Worm (Caenorhabditis elegans): ENCODE results near the gene syx-5.

syx-5 gene

ce11 chrV:11764373-11764954 lies at the start of gene syx-5, which contains the start of gene F55A11.1 (continued):
- no peak for TF ChIP-seq tra-1 (GFP tag; IDR thresholded peaks at IDR 0.05)
- peak; percentile 86 for TF ChIP-seq hlh-11 (tag; optimal IDR thresholded peaks at IDR 0.05)
- peak; percentile 42 for TF ChIP-seq ceh-32 (tag; optimal IDR thresholded peaks at IDR 0.05; ENCODE audit: poor library complexity)
- TF ChIP-seq madf-9 (GFP tag; conservative IDR thresholded peaks at IDR 0.05) = no peak
- peak; percentile 75 for TF ChIP-seq F37D6.2 (tag; optimal IDR thresholded peaks at IDR 0.05)
- TF ChIP-seq lin-39 (tag; optimal IDR thresholded peaks at IDR 0.05) = no peak
- 0 out of 2 replicates have a peak, but pooled peaks have one; percentile 45 for TF ChIP-seq ceh-20 (GFP tag; IDR thresholded peaks at IDR 0.05)
- TF ChIP-seq set-16 (GFP tag; IDR thresholded peaks at IDR 0.05) = no peak
- peak; percentile 78 for TF ChIP-seq dmd-6 (GFP tag; IDR thresholded peaks at IDR 0.05)
- TF ChIP-seq nhr-77 (tag; optimal IDR thresholded peaks at IDR 0.05) = peak; percentile 46
- peak; percentile 83 for TF ChIP-seq ztf-7 (tag; optimal IDR thresholded peaks at IDR 0.05)
- peak; percentile 10 for TF ChIP-seq jun-1 (tag; optimal IDR thresholded peaks at IDR 0.05)
- TF ChIP-seq lsy-2 (tag; optimal IDR thresholded peaks at IDR 0.05) = peak; percentile 99 to 100
- TF ChIP-seq mxl-3 (GFP tag; optimal IDR thresholded peaks at IDR 0.05) = peak; percentile 97
- TF ChIP-seq ama-1 (optimal IDR thresholded peaks at IDR 0.05) = no peak
- TF ChIP-seq ces-1 (GFP tag; optimal IDR thresholded peaks at IDR 0.05) = peak; percentile 16
- peak; percentile 57 for TF ChIP-seq pha-4 (GFP tag; IDR thresholded peaks at IDR 0.05)
- no peak for TF ChIP-seq pha-4 (tag; optimal IDR thresholded peaks at IDR 0.05)

ce11 chrV:11715797-11716196 lies 48.9 kb upstream of the syx-5 start, which contains the start of gene tre-3:
TSS of gene tre-3 (minus strand) at chrV:11715903.
- TF ChIP-seq unc-130 (GFP tag; optimal IDR thresholded peaks at IDR 0.05) (no peak), unc-62 (GFP tag; optimal IDR thresholded peaks at IDR 0.05 in 1 of 2) (peak in 1 of 2 experiments; percentile 27), unc-62 (tag; optimal IDR thresholded peaks at IDR 0.05) (no peak), dmd-6 (GFP tag; IDR thresholded peaks at IDR 0.05) (peak; percentile 51; the same call in 1 of the 2 replicates), daf-19 (GFP tag; conservative IDR thresholded peaks at IDR 0.05) (no peak), aly-2 (tag; optimal IDR thresholded peaks at IDR 0.05) (no peak), nhr-111 (GFP tag; optimal IDR thresholded peaks at IDR 0.05) (no peak), lir-3 (tag; optimal IDR thresholded peaks at IDR 0.05) (no peak), pqm-1 (tag; optimal IDR thresholded peaks at IDR 0.05) (peak; percentile 8), nhr-28 (tag; optimal IDR thresholded peaks at IDR 0.05) (peak; percentile 12), ZK337.2 (GFP tag; IDR thresholded peaks at IDR 0.05) (no peak), ceh-44 (GFP tag; IDR thresholded peaks at IDR 0.05) (no peak)

- no peak for TF ChIP-seq aly-2 (tag; optimal IDR thresholded peaks at IDR 0.05)
- no peak for TF ChIP-seq mep-1 (tag; optimal IDR thresholded peaks at IDR 0.05)
- peak; percentile 83 for TF ChIP-seq pqm-1 (tag; optimal IDR thresholded peaks at IDR 0.05)
- no peak for TF ChIP-seq daf-19 (GFP tag; conservative IDR thresholded peaks at IDR 0.05)
- peak; percentile 37 for TF ChIP-seq nhr-28 (tag; optimal IDR thresholded peaks at IDR 0.05)
- TF ChIP-seq unc-62 (GFP tag; optimal IDR thresholded peaks at IDR 0.05 in 1 of 2) = peak in 1 of 2 experiments; percentile 36
- no peak for TF ChIP-seq unc-62 (tag; optimal IDR thresholded peaks at IDR 0.05)
- peak; percentile 66; the same call in 1 of the 2 replicates for TF ChIP-seq php-3 (GFP tag; IDR thresholded peaks at IDR 0.05)
- no peak for TF ChIP-seq sdz-12 (GFP tag; optimal IDR thresholded peaks at IDR 0.05)
- no peak for TF ChIP-seq nhr-25 (tag; optimal IDR thresholded peaks at IDR 0.05; ENCODE audit: borderline replicate concordance, insufficient read depth)
Measured at ce11 chrV:11716930-11717329, 47.8 kb upstream of the syx-5 start.

- no peak for TF ChIP-seq nhr-6 (tag; optimal IDR thresholded peaks at IDR 0.05)
- TF ChIP-seq aha-1 (tag) = peak; percentile 61
Measured at ce11 chrV:11722858-11723257, 41.8 kb upstream of the syx-5 start.
